Worm (Caenorhabditis elegans) whole organism, L4/young adult: ENCODE data around the gene K02F6.3.
"Not testable (repeated sequence)": the region's sequence is repeated elsewhere in the genome, so short reads cannot be mapped to it uniquely, and the experiment has no call there.

Experiments
- W03F9.2 ChIP-seq: fragments of 150-350 bp; optimal IDR thresholded peaks from 2 replicates; lab custom pipeline; 2014; ENCODE audit warnings: missing biosample characterization, missing genetic modification characterization
- dao-5 ChIP-seq: sonication (generic microtip); optimal IDR thresholded peaks from 2 replicates; lab custom pipeline; 2016; ENCODE audit warnings: missing genotype, missing genetic modification characterization, moderate library complexity, missing compliant biosample characterization
- him-1 ChIP-seq: sonication (generic microtip); optimal IDR thresholded peaks from 2 replicates; lab custom pipeline; 2016; ENCODE audit warnings: missing genotype, missing genetic modification reagents, missing genetic modification characterization, missing compliant biosample characterization

The K02F6.3 gene

DNA sequence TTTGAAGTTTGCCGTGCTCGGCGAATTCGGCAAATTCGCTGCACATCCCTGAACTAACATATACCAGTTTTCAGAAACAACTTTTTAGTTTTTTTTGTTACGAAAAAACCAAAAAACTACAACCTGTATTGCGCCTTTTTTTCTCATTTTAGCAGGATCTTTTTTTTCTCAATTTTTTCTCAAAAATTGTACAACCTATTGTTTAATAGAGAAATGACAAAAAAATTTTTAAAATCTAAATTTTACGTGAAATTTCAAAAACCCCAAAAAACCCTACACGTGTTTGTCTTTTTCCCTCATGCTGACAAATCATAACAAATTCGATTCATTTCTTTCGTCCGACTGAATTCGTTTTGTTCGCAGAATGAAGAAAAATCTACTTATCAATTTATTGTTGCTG is at the start of gene K02F6.3:
TSS of gene K02F6.3 (plus strand) at position 301 of the 400 bp plus-strand sequence.
- TF ChIP-seq W03F9.2 (tag; lab: Kevin White, UChicago) (no peak), him-1 (tag; lab: Kevin White, UChicago) (no peak), dao-5 (no peak)

ce11 chrII:2503703-2504430 is 42.2 kb upstream of the K02F6.3 start:
- TF ChIP-seq dao-5 = no peak
- no peak for TF ChIP-seq him-1 (tag; lab: Kevin White, UChicago)
- TF ChIP-seq W03F9.2 (tag; lab: Kevin White, UChicago) = no peak

ce11 chrII:2504431-2504928 is 41.5 kb upstream of the K02F6.3 start, which contains the start of gene gbas-1:
Gene gbas-1 (plus strand): TSS chrII:2504878.
- no peak for TF ChIP-seq W03F9.2 (tag; lab: Kevin White, UChicago)
- TF ChIP-seq dao-5 = no peak
- no peak for TF ChIP-seq him-1 (tag; lab: Kevin White, UChicago)

DNA sequence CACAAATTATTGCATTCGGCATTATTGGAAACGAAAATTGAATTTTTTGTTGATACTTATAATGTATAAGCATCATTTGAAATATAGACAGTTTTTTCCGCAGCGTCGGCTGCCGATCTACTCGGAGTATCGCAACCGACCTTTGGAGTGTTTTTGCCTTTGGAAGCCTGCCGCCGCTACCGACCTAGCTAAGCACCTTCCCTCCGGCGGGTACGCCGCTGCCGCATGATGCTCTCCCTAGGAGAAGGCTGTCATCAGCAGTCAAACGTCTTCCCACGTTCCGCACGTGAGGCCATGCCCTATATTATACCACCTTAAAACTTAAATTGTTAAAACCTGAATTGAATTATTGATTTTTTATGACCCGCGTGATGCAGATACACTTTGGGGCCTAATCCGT is 27.5 kb upstream of the K02F6.3 start:
- TF ChIP-seq dao-5 (no peak), him-1 (tag; lab: Kevin White, UChicago) (no peak), W03F9.2 (tag; lab: Kevin White, UChicago) (no peak)

DNA sequence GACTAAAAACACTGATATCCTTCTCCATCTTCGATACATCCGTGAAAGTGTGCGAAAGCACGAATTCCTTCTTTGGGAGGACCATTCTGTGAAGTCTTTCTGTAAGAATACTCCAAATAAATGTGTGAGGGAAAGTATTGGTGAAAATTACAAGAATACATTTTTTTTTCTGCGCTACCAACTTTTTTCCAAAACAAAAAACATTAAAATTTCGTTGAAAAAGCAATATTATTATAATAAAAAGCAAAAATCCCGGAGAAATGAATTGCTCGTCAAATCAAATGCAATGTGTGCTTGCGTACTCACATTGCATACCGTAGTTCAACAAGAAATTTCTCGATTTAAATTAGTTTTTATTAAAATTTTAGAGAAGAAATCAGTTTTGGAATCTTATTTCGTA is 24.1 kb upstream of the K02F6.3 start, which contains the start of gene bath-13:
TSS of gene bath-13 (minus strand) at position 101 of the 400 bp plus-strand sequence.
- TF ChIP-seq him-1 (tag; lab: Kevin White, UChicago) (no peak), dao-5 (no peak), W03F9.2 (tag; lab: Kevin White, UChicago) (no peak)

- TF ChIP-seq W03F9.2 (tag; lab: Kevin White, UChicago) (no peak), him-1 (tag; lab: Kevin White, UChicago) (no peak), dao-5 (no peak)
Measured at ce11 chrII:2525652-2526051, 20.4 kb upstream of the K02F6.3 start.

DNA sequence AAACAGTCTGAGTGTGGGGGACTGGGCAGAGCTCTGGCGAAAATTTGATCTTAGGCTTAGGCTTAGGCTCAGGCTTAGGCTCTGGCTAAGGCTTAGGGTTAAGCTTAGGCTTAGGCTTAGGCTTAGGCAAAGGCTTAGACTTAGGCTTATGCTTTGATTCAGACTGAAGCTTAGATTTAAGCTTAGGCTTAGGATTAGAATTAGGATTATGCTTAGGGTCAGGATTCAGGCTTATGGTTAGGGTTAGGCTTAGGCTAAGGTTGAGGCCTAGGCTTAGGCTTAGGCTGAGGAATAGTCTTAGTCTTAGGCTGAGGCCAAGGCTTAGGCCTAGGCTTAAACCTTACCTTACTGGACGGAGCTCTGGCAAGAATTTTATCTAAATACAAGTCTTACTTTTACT is 19.1 kb upstream of the K02F6.3 start:
- TF ChIP-seq dao-5 (no peak), him-1 (tag; lab: Kevin White, UChicago) (no peak), W03F9.2 (tag; lab: Kevin White, UChicago) (no peak)

- TF ChIP-seq dao-5 = no peak
- no peak for TF ChIP-seq him-1 (tag; lab: Kevin White, UChicago)
- no peak for TF ChIP-seq W03F9.2 (tag; lab: Kevin White, UChicago)
Measured at ce11 chrII:2530496-2530895, 15.5 kb upstream of the K02F6.3 start, which contains the start of gene K02F6.6. Gene K02F6.6 (plus strand): TSS chrII:2530796.

ce11 chrII:2534459-2534858 is 11.6 kb upstream of the K02F6.3 start, which contains the start of gene K02F6.5:
Gene K02F6.5 (plus strand): TSS chrII:2534759.
- not testable (repeated sequence) for TF ChIP-seq W03F9.2 (tag; lab: Kevin White, UChicago); him-1 (tag; lab: Kevin White, UChicago); dao-5

- TF ChIP-seq him-1 (tag; lab: Kevin White, UChicago); W03F9.2 (tag; lab: Kevin White, UChicago); dao-5: not testable (repeated sequence)
Measured at ce11 chrII:2534952-2535351, 11.1 kb upstream of the K02F6.3 start, which contains the start of gene K02F6.8. Gene K02F6.8 (minus strand): TSS chrII:2535052.

- TF ChIP-seq dao-5 (no peak), him-1 (tag; lab: Kevin White, UChicago) (no peak), W03F9.2 (tag; lab: Kevin White, UChicago) (no peak)
Measured at ce11 chrII:2537754-2538153, 8.3 kb upstream of the K02F6.3 start, which contains the start of gene K02F6.7. Gene K02F6.7 (minus strand): TSS chrII:2537854.

ce11 chrII:2538194-2538593 is 7.8 kb upstream of the K02F6.3 start, which contains the start of gene K02F6.4:
Gene K02F6.4 (plus strand): TSS chrII:2538494.
- no peak for TF ChIP-seq W03F9.2 (tag; lab: Kevin White, UChicago)
- TF ChIP-seq dao-5 = no peak

DNA sequence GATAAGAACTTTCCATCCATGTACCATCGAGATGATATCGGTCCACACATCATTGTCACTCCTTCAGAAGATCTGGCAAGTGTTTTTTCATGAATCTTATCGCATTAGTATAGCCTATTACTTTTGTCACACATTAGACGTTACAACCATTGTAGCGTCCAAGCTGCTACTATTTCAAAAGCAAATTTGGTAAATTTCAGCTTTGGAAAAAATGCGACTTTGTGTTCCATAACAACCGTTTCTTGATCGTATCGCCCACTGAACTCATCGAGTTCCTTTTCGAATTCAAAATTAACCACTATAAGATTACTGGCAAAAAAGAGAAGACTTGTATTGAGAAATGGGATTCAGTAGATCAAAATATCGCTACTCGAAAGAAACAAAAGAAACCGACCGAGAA is 7.0 kb downstream of the K02F6.3 start:
- TF ChIP-seq dao-5 (no peak), him-1 (tag; lab: Kevin White, UChicago) (no peak), W03F9.2 (tag; lab: Kevin White, UChicago) (no peak)

DNA sequence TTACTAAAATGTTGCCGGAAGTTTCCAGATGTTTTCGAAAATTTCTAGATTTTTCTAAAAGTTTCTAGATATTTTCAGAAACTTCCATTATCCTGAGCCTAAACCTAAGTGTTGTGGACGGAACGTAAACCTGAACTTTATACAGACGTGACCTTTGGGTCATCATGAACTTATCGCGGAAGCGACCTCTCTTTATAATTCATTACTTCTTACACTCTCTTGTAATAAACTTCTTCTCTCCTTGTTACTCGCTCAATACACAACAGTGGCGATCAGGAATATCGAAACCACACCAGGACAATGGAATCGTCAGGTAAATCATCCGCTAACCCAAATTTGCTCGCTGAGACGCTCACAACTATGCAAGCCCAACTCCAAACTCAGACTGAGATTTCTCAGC is 7.6 kb downstream of the K02F6.3 start, which contains the start of gene K02F6.1:
TSS of gene K02F6.1 (plus strand) at position 301 of the 400 bp plus-strand sequence.
- TF ChIP-seq dao-5; W03F9.2 (tag; lab: Kevin White, UChicago); him-1 (tag; lab: Kevin White, UChicago): not testable (repeated sequence)
